Fruit fly (Drosophila melanogaster): ENCODE results near the gene Remo.
A peak's percentile ranks its signal among the peaks of the same experiment; 100 is the strongest.

Remo gene

dm6 chrX:13272676-13273233, 15.1 kb upstream of the Remo start (continued):
- TF ChIP-seq Oli (tag; optimal IDR thresholded peaks at IDR 0.05) (peak; percentile 40), grn (GFP tag; optimal IDR thresholded peaks at IDR 0.05) (no peak), dan (GFP tag; IDR thresholded peaks at IDR 0.05) (no peak), CG2712 (tag; optimal IDR thresholded peaks at IDR 0.05) (peak; percentile 14), CG4328 (GFP tag; optimal IDR thresholded peaks at IDR 0.05) (no peak), unpg (GFP tag; optimal IDR thresholded peaks at IDR 0.05) (peak; percentile 32), sna (GFP tag; IDR thresholded peaks at IDR 0.05; ENCODE audit: partially characterized antibody) (no peak), phol (tag; optimal IDR thresholded peaks at IDR 0.05) (peak; percentile 26), row (GFP tag; IDR thresholded peaks at IDR 0.05) (no peak), sens-2 (GFP tag; IDR thresholded peaks at IDR 0.05) (no peak), NC2β (GFP tag; optimal IDR thresholded peaks at IDR 0.05) (no peak), CG12391 (tag; optimal IDR thresholded peaks at IDR 0.05) (peak; percentile 15), psq (GFP tag; optimal IDR thresholded peaks at IDR 0.05) (peak; percentile 34), maf-S (GFP tag; optimal IDR thresholded peaks at IDR 0.05) (no peak), CG18262 (tag; optimal IDR thresholded peaks at IDR 0.05) (peak; percentile 23), pnt (GFP tag; optimal IDR thresholded peaks at IDR 0.05) (no peak), corto (GFP tag; optimal IDR thresholded peaks at IDR 0.05) (no peak), vvl (GFP tag; IDR thresholded peaks at IDR 0.05) (peak; percentile 17; the same call in 1 of the 2 replicates)

dm6 chrX:13273417-13273816, 14.4 kb upstream of the Remo start:
- TF ChIP-seq sob (GFP tag; IDR thresholded peaks at IDR 0.05) (0 out of 2 replicates have a peak, but pooled peaks have one; percentile 11), nom (GFP tag; optimal IDR thresholded peaks at IDR 0.05) (peak; percentile 8), CG10366 (GFP tag; IDR thresholded peaks at IDR 0.05) (peak; percentile 36), wdn (GFP tag; IDR thresholded peaks at IDR 0.05) (0 out of 2 replicates have a peak, but pooled peaks have one; percentile 6), HLH3B (GFP tag; IDR thresholded peaks at IDR 0.05) (peak; percentile 55; the same call in 1 of the 2 replicates), Lhr (GFP tag; optimal IDR thresholded peaks at IDR 0.05) (no peak), CG7928 (GFP tag; optimal IDR thresholded peaks at IDR 0.05) (no peak), gem (tag; optimal IDR thresholded peaks at IDR 0.05) (peak; percentile 9), gce (GFP tag; IDR thresholded peaks at IDR 0.05) (0 out of 3 replicates have a peak, but pooled peaks have one; percentile 38), dysf (GFP tag; IDR thresholded peaks at IDR 0.05) (0 out of 3 replicates have a peak, but pooled peaks have one; percentile 44), C15 (GFP tag; IDR thresholded peaks at IDR 0.05) (no peak), Ets65A (GFP tag) (peak; percentile 48), ttk (GFP tag; IDR thresholded peaks at IDR 0.05) (peak; percentile 36; the same call in 1 of the 2 replicates), Sox102F (GFP tag; optimal IDR thresholded peaks at IDR 0.05) (peak; percentile 26), lilli (GFP tag; optimal IDR thresholded peaks at IDR 0.05) (peak; percentile 5), Ptx1 (GFP tag; IDR thresholded peaks at IDR 0.05) (peak; percentile 22; the same call in 1 of the 2 replicates), NfI (GFP tag; optimal IDR thresholded peaks at IDR 0.05) (peak; percentile 15), CG2120 (GFP tag; optimal IDR thresholded peaks at IDR 0.05) (peak; percentile 7), Pdp1 (GFP tag; optimal IDR thresholded peaks at IDR 0.05) (peak in 1 of 2 experiments; percentile 20), Drgx (GFP tag; IDR thresholded peaks at IDR 0.05) (peak; percentile 37; the same call in 1 of the 2 replicates), CG11398 (GFP tag; optimal IDR thresholded peaks at IDR 0.05) (no peak), prd (optimal IDR thresholded peaks at IDR 0.05) (no peak), prd (GFP tag; IDR thresholded peaks at IDR 0.05) (0 out of 3 replicates have a peak, but pooled peaks have one; percentile 36), unc-4 (GFP tag; IDR thresholded peaks at IDR 0.05; ENCODE audit: partially characterized antibody) (no peak), vvl (GFP tag; IDR thresholded peaks at IDR 0.05) (0 out of 2 replicates have a peak, but pooled peaks have one; percentile 36), sens (GFP tag) (peak; percentile 80), CG11696 (GFP tag; IDR thresholded peaks at IDR 0.05) (peak; percentile 80), CG8281 (tag; optimal IDR thresholded peaks at IDR 0.05) (no peak), CG9932 (GFP tag; IDR thresholded peaks at IDR 0.05) (peak; percentile 44), Xrp1 (GFP tag; IDR thresholded peaks at IDR 0.05) (peak; percentile 37; the same call in 1 of the 2 replicates), row (GFP tag; IDR thresholded peaks at IDR 0.05) (peak; percentile 27; the same call in 1 of the 3 replicates), Med (GFP tag) (peak; percentile 74), CG32532 (GFP tag; IDR thresholded peaks at IDR 0.05) (peak; percentile 58), bsh (GFP tag; optimal IDR thresholded peaks at IDR 0.05) (peak in 1 of 2 experiments; percentile 19)
